Worm (Caenorhabditis elegans): ENCODE data around the gene srh-186.

srh-186 gene

DNA sequence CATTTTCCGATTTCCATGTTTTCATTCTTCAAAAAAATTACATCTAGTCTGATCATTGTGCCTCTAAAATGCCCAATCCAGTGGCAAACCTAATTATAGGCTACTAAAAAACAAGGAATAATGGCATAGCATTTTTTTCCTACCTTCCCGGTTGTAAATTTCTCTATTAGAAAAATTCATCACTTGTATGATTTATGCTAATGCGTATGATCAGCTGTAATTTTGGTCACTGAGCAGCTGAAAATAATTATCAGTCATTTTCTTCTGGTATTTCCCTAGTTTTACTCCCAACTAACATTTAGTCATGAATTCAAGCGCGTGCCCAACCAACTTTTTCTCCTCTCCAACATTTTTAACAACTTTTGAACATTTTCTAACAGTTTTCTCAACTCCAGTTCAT lies at the start of gene srh-186:
Gene srh-186, plus strand, starts transcription at position 301 of the 400 bp plus-strand sequence.
- TF ChIP-seq nhr-6 (tag; optimal IDR thresholded peaks at IDR 0.05) = no peak
- TF ChIP-seq nhr-11 (tag; optimal IDR thresholded peaks at IDR 0.05) = no peak
- TF ChIP-seq unc-62 (GFP tag; optimal IDR thresholded peaks at IDR 0.05) = no peak
- TF ChIP-seq ztf-4 (tag; optimal IDR thresholded peaks at IDR 0.05) = no peak
- TF ChIP-seq ztf-11 (tag; optimal IDR thresholded peaks at IDR 0.05) = no peak
- no peak for TF ChIP-seq zag-1 (tag; optimal IDR thresholded peaks at IDR 0.05)

DNA sequence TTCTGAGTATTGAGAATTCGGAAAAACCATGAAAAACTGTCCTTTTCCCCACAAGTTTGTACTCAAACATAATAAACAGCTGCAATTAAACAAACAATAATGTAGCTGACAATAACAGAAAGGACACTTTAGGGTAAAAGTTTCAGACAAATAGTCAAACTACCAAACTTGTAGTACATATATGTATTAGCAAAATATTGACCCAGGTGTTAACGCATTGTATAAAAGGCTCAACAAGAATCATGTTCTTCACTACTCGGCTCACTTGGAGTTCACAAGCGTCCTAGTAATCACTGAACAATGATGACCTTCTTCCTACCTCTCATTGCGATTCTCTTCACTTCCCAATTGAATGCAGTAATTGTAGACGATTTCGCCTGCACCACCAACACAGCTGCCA lies 43.7 kb upstream of the srh-186 start, which contains the start of gene F35E8.6:
Gene F35E8.6, plus strand, starts transcription at position 301 of the 400 bp plus-strand sequence.
- TF ChIP-seq nhr-6 (tag; optimal IDR thresholded peaks at IDR 0.05) = no peak
- no peak for TF ChIP-seq alr-1 (tag; optimal IDR thresholded peaks at IDR 0.05)
- no peak for TF ChIP-seq elt-3 (tag; optimal IDR thresholded peaks at IDR 0.05)
- TF ChIP-seq skn-1 (tag; optimal IDR thresholded peaks at IDR 0.05) = no peak
- TF ChIP-seq lin-39 (tag; optimal IDR thresholded peaks at IDR 0.05) = no peak
- TF ChIP-seq lin-13 (GFP tag; optimal IDR thresholded peaks at IDR 0.05) = no peak
- no peak for TF ChIP-seq dmd-4 (tag; optimal IDR thresholded peaks at IDR 0.05)
- no peak for TF ChIP-seq snpc-4 (tag; optimal IDR thresholded peaks at IDR 0.05)
- TF ChIP-seq egl-27 (tag; optimal IDR thresholded peaks at IDR 0.05) = no peak

DNA sequence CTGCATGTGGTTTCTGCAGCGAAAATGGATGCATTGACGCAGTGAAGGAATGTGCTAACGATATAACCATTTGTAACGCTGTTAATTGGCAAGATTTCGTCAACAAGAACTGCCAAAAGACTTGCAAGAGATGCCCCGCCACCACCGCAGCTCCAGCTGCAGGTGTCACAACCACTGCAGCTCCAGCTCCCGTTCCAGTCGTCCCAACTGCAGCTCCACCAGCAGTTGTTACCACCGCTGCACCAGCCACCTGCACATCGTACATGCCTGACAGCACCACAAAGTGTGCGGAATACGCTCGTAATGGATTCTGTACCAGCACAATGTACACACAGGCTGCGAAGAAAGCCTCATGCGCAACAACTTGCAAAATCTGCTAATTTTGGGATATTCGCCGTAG lies 42.9 kb upstream of the srh-186 start:
- TF ChIP-seq fos-1 (tag; optimal IDR thresholded peaks at IDR 0.05) = no peak
- no peak for TF ChIP-seq ama-1 (optimal IDR thresholded peaks at IDR 0.05)
- TF ChIP-seq egl-27 (tag; optimal IDR thresholded peaks at IDR 0.05) = no peak
- no peak for TF ChIP-seq elt-1 (tag; optimal IDR thresholded peaks at IDR 0.05)
- TF ChIP-seq mab-5 (tag; optimal IDR thresholded peaks at IDR 0.05) = no peak
- TF ChIP-seq lin-13 (GFP tag; optimal IDR thresholded peaks at IDR 0.05) = no peak
- no peak for TF ChIP-seq nhr-77 (tag; optimal IDR thresholded peaks at IDR 0.05)
- TF ChIP-seq ztf-4 (tag; optimal IDR thresholded peaks at IDR 0.05) = no peak
- TF ChIP-seq dmd-4 (tag; optimal IDR thresholded peaks at IDR 0.05) = no peak
- TF ChIP-seq nhr-21 (tag; optimal IDR thresholded peaks at IDR 0.05) = no peak
- no peak for TF ChIP-seq unc-55 (GFP tag; optimal IDR thresholded peaks at IDR 0.05)
- TF ChIP-seq unc-39 (tag; optimal IDR thresholded peaks at IDR 0.05) = no peak
- TF ChIP-seq ceh-82 (tag; optimal IDR thresholded peaks at IDR 0.05) = no peak
- no peak for TF ChIP-seq elt-3 (tag; optimal IDR thresholded peaks at IDR 0.05)
- TF ChIP-seq crh-2 (tag; optimal IDR thresholded peaks at IDR 0.05) = no peak
- TF ChIP-seq Y55F3AM.14 (GFP tag; optimal IDR thresholded peaks at IDR 0.05) = no peak
- TF ChIP-seq ZK546.5 (tag; optimal IDR thresholded peaks at IDR 0.05) = no peak
- TF ChIP-seq snpc-4 (tag; optimal IDR thresholded peaks at IDR 0.05) = no peak

DNA sequence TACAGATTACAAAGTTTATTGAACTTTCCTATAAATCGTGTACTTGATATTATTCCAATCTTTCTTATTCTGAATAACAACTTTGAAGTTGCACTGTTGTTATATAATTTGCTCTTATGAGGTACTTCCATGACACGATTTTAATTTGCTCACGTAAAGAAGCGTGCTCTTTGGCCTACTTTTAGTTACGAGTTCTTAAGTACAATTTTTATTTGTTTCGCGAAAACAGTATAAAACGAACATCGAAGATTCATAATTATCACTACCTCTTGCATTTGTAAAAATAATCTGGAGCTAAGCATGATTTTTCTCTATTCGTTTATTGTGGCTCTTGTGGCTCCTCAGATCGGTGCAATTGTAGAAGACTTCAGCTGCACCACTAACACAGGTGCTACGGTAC lies 41.9 kb upstream of the srh-186 start, which contains the start of gene F35E8.7:
Gene F35E8.7, plus strand, starts transcription at position 301 of the 400 bp plus-strand sequence.
- TF ChIP-seq unc-55 (GFP tag; optimal IDR thresholded peaks at IDR 0.05) = no peak
- TF ChIP-seq ztf-4 (tag; optimal IDR thresholded peaks at IDR 0.05) = no peak
- TF ChIP-seq mbf-1 (tag; optimal IDR thresholded peaks at IDR 0.05) = no peak
- TF ChIP-seq ztf-11 (tag; optimal IDR thresholded peaks at IDR 0.05) = no peak
- no peak for TF ChIP-seq nhr-21 (tag; optimal IDR thresholded peaks at IDR 0.05)
- TF ChIP-seq R02D3.7 (tag; optimal IDR thresholded peaks at IDR 0.05) = no peak
- TF ChIP-seq fos-1 (tag; optimal IDR thresholded peaks at IDR 0.05) = no peak
- TF ChIP-seq nhr-25 (tag; optimal IDR thresholded peaks at IDR 0.05) = no peak

DNA sequence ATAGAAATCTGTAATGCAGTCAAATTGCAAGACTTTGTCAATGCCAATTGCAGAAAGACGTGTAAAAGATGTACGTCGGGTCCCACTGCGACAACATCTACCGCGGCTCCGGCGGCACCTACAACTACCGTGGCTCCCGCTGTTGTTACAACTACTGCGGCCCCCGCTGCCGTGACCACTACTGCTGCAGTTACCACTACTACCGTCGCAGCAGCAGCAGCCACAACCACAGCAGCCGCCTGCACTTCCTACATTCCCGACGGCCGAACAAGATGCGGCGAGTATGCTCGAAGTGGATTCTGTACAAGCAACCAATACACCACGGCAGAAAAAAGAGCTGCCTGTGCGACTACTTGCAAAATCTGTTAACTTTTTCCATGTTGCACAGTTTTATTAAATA lies 40.8 kb upstream of the srh-186 start:
- TF ChIP-seq egl-27 (tag; optimal IDR thresholded peaks at IDR 0.05) (no peak), ZK546.5 (tag; optimal IDR thresholded peaks at IDR 0.05) (no peak), dmd-4 (tag; optimal IDR thresholded peaks at IDR 0.05) (no peak), ceh-16 (tag; optimal IDR thresholded peaks at IDR 0.05) (no peak), nhr-23 (tag; optimal IDR thresholded peaks at IDR 0.05) (no peak), lsy-2 (tag; optimal IDR thresholded peaks at IDR 0.05) (no peak), sem-4 (tag; optimal IDR thresholded peaks at IDR 0.05) (no peak), ceh-82 (tag; optimal IDR thresholded peaks at IDR 0.05) (no peak), nhr-6 (tag; optimal IDR thresholded peaks at IDR 0.05) (no peak), fos-1 (tag; optimal IDR thresholded peaks at IDR 0.05) (no peak), lin-39 (tag; optimal IDR thresholded peaks at IDR 0.05) (no peak), lin-11 (tag; optimal IDR thresholded peaks at IDR 0.05) (no peak), aly-2 (tag; optimal IDR thresholded peaks at IDR 0.05) (no peak), nhr-11 (tag; optimal IDR thresholded peaks at IDR 0.05) (no peak), lin-13 (GFP tag; optimal IDR thresholded peaks at IDR 0.05) (no peak), nhr-237 (tag; optimal IDR thresholded peaks at IDR 0.05) (no peak), mbf-1 (tag; optimal IDR thresholded peaks at IDR 0.05) (no peak), nhr-10 (tag; optimal IDR thresholded peaks at IDR 0.05) (no peak)

Measured in whole organism, L2 larva.